Worm (Caenorhabditis elegans) whole organism, L1 larva: ENCODE measurements around the gene K01D12.15.

ENCODE experiments used
- C16A3.4 ChIP-seq: fragments of 150-350 bp; optimal IDR thresholded peaks from 2 replicates; lab custom pipeline; 2014; ENCODE audit warnings: missing biosample characterization, missing genetic modification characterization
- Y116A8C.19 ChIP-seq: sonication (generic microtip); optimal IDR thresholded peaks from 2 replicates; lab custom pipeline; 2016; ENCODE audit warnings: missing compliant biosample characterization, missing genetic modification characterization, borderline replicate concordance
- alr-1 ChIP-seq: fragments of 200-800 bp; sonication (Bioruptor generic); optimal IDR thresholded peaks from 2 replicates; lab custom pipeline; 2018; ENCODE audit warnings: borderline replicate concordance, mild to moderate bottlenecking, missing genetic modification characterization, missing compliant biosample characterization
- ceh-8 ChIP-seq: fragments of 200-800 bp; sonication (Bioruptor generic); optimal IDR thresholded peaks from 2 replicates; lab custom pipeline; 2018; ENCODE audit warnings: mild to moderate bottlenecking, missing genetic modification characterization, moderate library complexity, missing compliant biosample characterization
- ceh-90 ChIP-seq: sonication (generic microtip); optimal IDR thresholded peaks from 2 replicates; lab custom pipeline; 2016; ENCODE audit warnings: missing genetic modification characterization, missing compliant biosample characterization
- dsc-1 ChIP-seq: sonication (generic microtip); optimal IDR thresholded peaks from 2 replicates; lab custom pipeline; 2016; ENCODE audit warnings: mild to moderate bottlenecking, missing genetic modification characterization, missing compliant biosample characterization
- egl-27 ChIP-seq, 2 experiments: fragments of 150-350 bp in 1 of 2; sonication (generic microtip); optimal IDR thresholded peaks; 3 replicates each; lab custom pipeline; 2017 to 2018; ENCODE audit warnings: missing biosample characterization in 2 of 2, missing genetic modification characterization in 2 of 2, missing genetic modification reagents in 2 of 2
- elt-2 ChIP-seq: sonication (generic microtip); optimal IDR thresholded peaks from 2 replicates; lab custom pipeline; 2016; ENCODE audit warnings: missing genetic modification characterization, mild to moderate bottlenecking, inconsistent platforms, missing compliant biosample characterization, missing genetic modification reagents
- elt-3 ChIP-seq, 6 experiments: fragments of 150-350 bp in 1 of 6; sonication (generic microtip); optimal IDR thresholded peaks; 2 replicates each; lab custom pipeline; 2017 to 2018; ENCODE audit warnings: missing biosample characterization in 6 of 6, missing genetic modification characterization in 6 of 6, inconsistent platforms in 1 of 6
- fkh-10 ChIP-seq: sonication (generic microtip); optimal IDR thresholded peaks from 2 replicates; lab custom pipeline; 2017; ENCODE audit warnings: missing biosample characterization, missing genetic modification reagents, missing genetic modification characterization
- fkh-4 ChIP-seq: sonication (generic microtip); optimal IDR thresholded peaks from 2 replicates; lab custom pipeline; 2016; ENCODE audit warnings: missing compliant biosample characterization, missing genetic modification characterization, borderline replicate concordance
- fos-1 ChIP-seq: fragments of 150-350 bp; optimal IDR thresholded peaks from 2 replicates; lab custom pipeline; 2014; ENCODE audit warnings: missing biosample characterization, missing genetic modification characterization
- grh-1 ChIP-seq: fragments of 200-800 bp; sonication (Bioruptor generic); IDR thresholded peaks from 2 replicates; pipeline ENCODE4 v1.3.6; 2022; ENCODE audit warnings: missing genetic modification reagents, missing genetic modification characterization, missing compliant biosample characterization
- hlh-17 ChIP-seq: fragments of 200-800 bp; sonication (Bioruptor generic); optimal IDR thresholded peaks from 2 replicates; lab custom pipeline; 2018; ENCODE audit warnings: missing genetic modification characterization, mild to moderate bottlenecking, missing compliant biosample characterization, moderate library complexity, borderline replicate concordance
- hpl-2 ChIP-seq: fragments of 150-350 bp; optimal IDR thresholded peaks from 2 replicates; lab custom pipeline; 2014; ENCODE audit warnings: missing biosample characterization, missing genetic modification reagents, missing genetic modification characterization
- irx-1 ChIP-seq: sonication (generic microtip); optimal IDR thresholded peaks from 2 replicates; lab custom pipeline; 2016; ENCODE audit warnings: missing genetic modification characterization, missing compliant biosample characterization
- isw-1 ChIP-seq: fragments of 200-800 bp; sonication (Bioruptor generic); IDR thresholded peaks from 2 replicates; pipeline ENCODE4 v1.3.6; 2022; ENCODE audit warnings: missing genetic modification characterization, missing compliant biosample characterization
- lin-15B ChIP-seq: fragments of 150-350 bp; sonication (generic microtip); optimal IDR thresholded peaks from 3 replicates; lab custom pipeline; 2014; ENCODE audit warnings: missing biosample characterization, missing genetic modification characterization
- lin-35 ChIP-seq, 2 experiments: fragments of 150-350 bp; optimal IDR thresholded peaks; 2 replicates each; lab custom pipeline; 2014; ENCODE audit warnings: missing biosample characterization in 2 of 2, missing genetic modification characterization in 2 of 2, missing genetic modification reagents in 2 of 2
- lin-39 ChIP-seq: fragments of 150-350 bp; optimal IDR thresholded peaks from 2 replicates; lab custom pipeline; 2014; ENCODE audit warnings: missing biosample characterization, missing genetic modification reagents, missing genetic modification characterization
- mab-9 ChIP-seq: fragments of 200-800 bp; sonication (Bioruptor generic); IDR thresholded peaks from 2 replicates; pipeline ENCODE4 v1.3.6; 2022; ENCODE audit warnings: missing genetic modification reagents, missing genetic modification characterization, missing compliant biosample characterization
- mdl-1 ChIP-seq, 2 experiments: fragments of 150-350 bp; optimal IDR thresholded peaks; 2 replicates each; lab custom pipeline; 2014 to 2017; ENCODE audit warnings: missing biosample characterization in 2 of 2, missing genetic modification characterization in 2 of 2, inconsistent platforms in 1 of 2
- mef-2 ChIP-seq: fragments of 150-350 bp; optimal IDR thresholded peaks from 2 replicates; lab custom pipeline; 2014; ENCODE audit warnings: missing biosample characterization, missing genetic modification characterization
- mep-1 ChIP-seq: fragments of 150-350 bp; optimal IDR thresholded peaks from 2 replicates; lab custom pipeline; 2014; ENCODE audit warnings: missing biosample characterization, missing genetic modification characterization
- nhr-11 ChIP-seq: fragments of 150-350 bp; optimal IDR thresholded peaks from 2 replicates; lab custom pipeline; 2014; ENCODE audit warnings: missing biosample characterization, missing genetic modification characterization
- nhr-12 ChIP-seq: sonication (generic microtip); optimal IDR thresholded peaks from 2 replicates; lab custom pipeline; 2017; ENCODE audit warnings: missing biosample characterization, missing genetic modification characterization
- nhr-20 ChIP-seq: sonication (generic microtip); optimal IDR thresholded peaks from 2 replicates; lab custom pipeline; 2016; ENCODE audit warnings: mild to moderate bottlenecking, missing genetic modification characterization, missing compliant biosample characterization
- nhr-237 ChIP-seq: fragments of 150-350 bp; optimal IDR thresholded peaks from 2 replicates; lab custom pipeline; 2014; ENCODE audit warnings: missing biosample characterization, missing genetic modification characterization
- nhr-47 ChIP-seq: sonication (generic microtip); optimal IDR thresholded peaks from 2 replicates; lab custom pipeline; 2016; ENCODE audit warnings: mild to moderate bottlenecking, missing genetic modification characterization, moderate library complexity, missing compliant biosample characterization
- nhr-71 ChIP-seq: sonication (generic microtip); optimal IDR thresholded peaks from 2 replicates; lab custom pipeline; 2016; ENCODE audit warnings: mild to moderate bottlenecking, missing genetic modification characterization, moderate library complexity, missing compliant biosample characterization
- nhr-76 ChIP-seq: sonication (generic microtip); optimal IDR thresholded peaks from 2 replicates; lab custom pipeline; 2017; ENCODE audit warnings: missing biosample characterization, missing genetic modification characterization
- nhr-85 ChIP-seq: sonication (generic microtip); peaks from one replicate; lab custom pipeline; 2016; ENCODE audit warnings: missing genetic modification characterization, inconsistent platforms, missing compliant biosample characterization
- nhr-90 ChIP-seq: sonication (generic microtip); optimal IDR thresholded peaks from 2 replicates; lab custom pipeline; 2016; ENCODE audit warnings: mild to moderate bottlenecking, missing genetic modification characterization, missing compliant biosample characterization; ENCODE audit not compliant: poor library complexity
- pax-3 ChIP-seq: fragments of 200-800 bp; sonication (Bioruptor generic); optimal IDR thresholded peaks from 2 replicates; lab custom pipeline; 2018; ENCODE audit warnings: mild to moderate bottlenecking, missing genetic modification characterization, moderate library complexity, missing compliant biosample characterization
- pqm-1 ChIP-seq: sonication (generic microtip); optimal IDR thresholded peaks from 3 replicates; lab custom pipeline; 2017; ENCODE audit warnings: missing biosample characterization, missing genetic modification characterization
- skn-1 ChIP-seq: fragments of 150-350 bp; optimal IDR thresholded peaks from 2 replicates; lab custom pipeline; 2014; ENCODE audit warnings: missing biosample characterization, missing genetic modification characterization
- snpc-4 ChIP-seq: fragments of 150-350 bp; optimal IDR thresholded peaks from 2 replicates; lab custom pipeline; 2014; ENCODE audit warnings: missing biosample characterization, missing genetic modification characterization
- snu-23 ChIP-seq: sonication (generic microtip); optimal IDR thresholded peaks from 2 replicates; lab custom pipeline; 2016; ENCODE audit warnings: missing genetic modification characterization, missing compliant biosample characterization
- sox-4 ChIP-seq: sonication (generic microtip); optimal IDR thresholded peaks from 2 replicates; lab custom pipeline; 2016; ENCODE audit warnings: missing genetic modification characterization, missing compliant biosample characterization
- sptf-1 ChIP-seq: fragments of 150-350 bp; optimal IDR thresholded peaks from 2 replicates; lab custom pipeline; 2014; ENCODE audit warnings: missing biosample characterization, missing genetic modification characterization
- sup-37 ChIP-seq: fragments of 200-800 bp; sonication (Bioruptor generic); optimal IDR thresholded peaks from 2 replicates; lab custom pipeline; 2018; ENCODE audit warnings: mild to moderate bottlenecking, missing genetic modification characterization, missing compliant biosample characterization
- swsn-7 ChIP-seq: sonication (generic microtip); optimal IDR thresholded peaks from 2 replicates; lab custom pipeline; 2016; ENCODE audit warnings: missing genetic modification characterization, missing compliant biosample characterization
- tbx-2 ChIP-seq: sonication (generic microtip); optimal IDR thresholded peaks from 2 replicates; lab custom pipeline; 2016; ENCODE audit warnings: missing genetic modification characterization, missing compliant biosample characterization
- tlp-1 ChIP-seq: fragments of 150-350 bp; optimal IDR thresholded peaks from 2 replicates; lab custom pipeline; 2014; ENCODE audit warnings: missing biosample characterization, missing genetic modification characterization
- unc-86 ChIP-seq: sonication (generic microtip); optimal IDR thresholded peaks from 2 replicates; lab custom pipeline; 2016; ENCODE audit warnings: missing genetic modification characterization, missing compliant biosample characterization
- vab-15 ChIP-seq: sonication (generic microtip); optimal IDR thresholded peaks from 2 replicates; lab custom pipeline; 2017; ENCODE audit warnings: missing genotype, mild to moderate bottlenecking, missing genetic modification characterization, missing compliant biosample characterization
- xbp-1 ChIP-seq: sonication (generic microtip); optimal IDR thresholded peaks from 2 replicates; lab custom pipeline; 2016; ENCODE audit warnings: missing genetic modification characterization, missing compliant biosample characterization
- zip-4 ChIP-seq: fragments of 200-800 bp; sonication (Bioruptor generic); optimal IDR thresholded peaks from 2 replicates; lab custom pipeline; 2018; ENCODE audit warnings: mild to moderate bottlenecking, missing genetic modification characterization, moderate library complexity, missing compliant biosample characterization

Gene K01D12.15

DNA sequence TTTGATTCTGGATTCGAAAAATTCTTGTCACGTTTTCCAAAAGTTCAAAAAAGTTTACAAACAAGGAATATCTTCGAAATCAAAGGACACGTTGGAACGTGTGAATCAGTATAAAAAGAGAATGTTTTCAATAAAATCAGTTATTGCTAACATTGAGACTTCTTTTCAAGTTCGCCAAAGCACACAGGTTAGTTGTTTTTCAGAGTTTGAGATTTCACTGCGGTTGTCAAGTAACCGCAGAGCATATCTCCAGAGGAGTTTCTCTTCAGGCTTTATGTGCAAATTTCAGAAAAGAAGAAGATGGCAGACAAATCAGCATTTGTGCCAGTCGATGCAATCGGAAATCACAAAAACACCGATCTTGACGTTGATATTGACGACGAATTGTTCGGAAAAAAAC is at the start of gene K01D12.15:
TSS of gene K01D12.15 (plus strand) at position 301 of the 400 bp plus-strand sequence.
- no peak for TF ChIP-seq unc-86 (tag; lab: Kevin White, UChicago)
- TF ChIP-seq tbx-2, result no peak
- no peak for TF ChIP-seq nhr-20 (tag; lab: Kevin White, UChicago)
- TF ChIP-seq skn-1 (tag; lab: Kevin White, UChicago), result no peak

DNA sequence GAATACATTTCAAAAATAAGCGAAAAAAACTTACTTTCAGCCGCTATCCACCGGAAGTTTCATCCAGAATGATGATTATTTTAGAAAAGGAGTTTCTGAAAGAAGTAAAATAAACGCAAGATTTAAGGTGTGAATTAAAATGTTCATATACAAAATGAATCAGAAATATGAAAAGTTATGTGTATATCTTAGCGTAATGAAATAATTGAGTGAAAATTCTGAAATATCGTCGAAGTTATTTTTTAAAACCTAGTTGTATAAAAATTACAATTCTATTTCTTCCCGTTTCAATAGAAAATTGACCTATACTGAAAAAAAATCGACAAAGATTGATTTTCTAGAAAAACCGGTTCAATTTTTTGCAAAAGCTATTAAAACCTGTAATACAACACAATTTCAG is 48.4 kb upstream of the K01D12.15 start, which contains the start of gene twk-13:
TSS of gene twk-13 (minus strand) at position 101 of the 400 bp plus-strand sequence.
- TF ChIP-seq xbp-1 (no peak), snu-23 (GFP tag; lab: Kevin White, UChicago) (no peak), irx-1 (tag; lab: Kevin White, UChicago) (no peak), C16A3.4 (no peak), tbx-2 (no peak), nhr-47 (tag; lab: Kevin White, UChicago) (no peak)

DNA sequence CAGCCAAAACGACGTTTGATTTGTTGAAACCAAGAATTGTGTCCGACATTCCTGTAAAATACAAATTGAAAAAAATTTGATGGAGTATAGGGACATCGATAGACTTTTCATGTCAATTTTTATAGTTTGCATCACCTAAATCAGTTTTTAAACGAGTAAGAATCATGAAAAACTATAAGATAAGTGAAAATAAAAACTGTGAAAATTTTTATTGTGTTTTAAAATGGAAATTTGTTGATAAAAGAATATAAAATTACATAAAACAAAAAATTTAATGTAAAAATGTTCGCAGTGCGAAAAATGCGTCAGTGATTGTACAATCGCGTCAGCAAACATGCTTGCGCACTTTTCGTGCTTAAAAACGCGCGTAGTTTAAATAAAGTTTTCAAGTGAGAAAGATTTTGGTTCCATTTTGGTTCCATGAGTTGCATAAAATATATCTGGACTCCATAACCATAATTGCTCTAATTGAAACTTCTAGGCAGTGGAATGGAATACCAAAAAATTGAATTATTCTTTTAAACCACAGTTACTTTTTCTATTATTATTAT is 42.8 kb upstream of the K01D12.15 start, which contains the start of gene tomm-20:
TSS of gene tomm-20 (minus strand) at position 51 of the 551 bp plus-strand sequence.
- TF ChIP-seq fos-1 (tag; lab: Kevin White, UChicago) (peak; percentile 88), nhr-76 (tag; lab: Kevin White, UChicago) (no peak), elt-2 (tag; lab: Kevin White, UChicago) (peak; percentile 72), snpc-4 (tag; lab: Kevin White, UChicago) (peak; percentile 90), mep-1 (tag; lab: Kevin White, UChicago) (peak; percentile 99), egl-27 (tag; optimal IDR thresholded peaks at IDR 0.05; lab: Kevin White, UChicago) (no peak), zip-4 (peak; percentile 83), alr-1 (tag; lab: Kevin White, UChicago) (no peak), nhr-11 (tag; lab: Kevin White, UChicago) (peak; percentile 88), isw-1 (peak; percentile 90), mef-2 (tag; lab: Kevin White, UChicago) (peak; percentile 59), ceh-8 (peak; percentile 83), fkh-4 (peak; percentile 65), nhr-237 (peak; percentile 74), vab-15 (peak; percentile 58), fkh-10 (GFP tag; lab: Kevin White, UChicago) (peak; percentile 39), sptf-1 (tag; lab: Kevin White, UChicago) (no peak), nhr-71 (tag; lab: Kevin White, UChicago) (peak; percentile 97), tlp-1 (tag; lab: Kevin White, UChicago) (no peak), elt-3 (tag; optimal IDR thresholded peaks at IDR 0.05; lab: Kevin White, UChicago) (peak in 3 of 6 experiments; percentile 74 to 94 (median 94)), lin-39 (tag; lab: Kevin White, UChicago) (peak; percentile 95), nhr-85 (tag; lab: Kevin White, UChicago) (peak; percentile 97), dsc-1 (peak; percentile 95), pqm-1 (no peak), unc-86 (tag; lab: Kevin White, UChicago) (peak; percentile 92), pax-3 (tag; lab: Kevin White, UChicago) (peak; percentile 95), nhr-20 (tag; lab: Kevin White, UChicago) (peak; percentile 95), lin-15B (tag; lab: Kevin White, UChicago) (peak; percentile 84), ceh-90 (peak; percentile 40), Y116A8C.19 (tag; lab: Kevin White, UChicago) (no peak), sox-4 (peak; percentile 83), lin-35 (GFP tag; optimal IDR thresholded peaks at IDR 0.05; lab: Kevin White, UChicago) (peak; percentile 99), swsn-7 (tag; lab: Kevin White, UChicago) (peak; percentile 95), nhr-90 (peak; percentile 97), mdl-1 (tag; optimal IDR thresholded peaks at IDR 0.05; lab: Kevin White, UChicago) (peak in 1 of 2 experiments; percentile 78), mab-9 (GFP tag; lab: Robert Waterston, UW) (peak; percentile 89), grh-1 (GFP tag; lab: Robert Waterston, UW) (peak; percentile 93), nhr-12 (tag; lab: Kevin White, UChicago) (no peak), hlh-17 (GFP tag; lab: Kevin White, UChicago) (no peak), sup-37 (GFP tag; lab: Kevin White, UChicago) (peak; percentile 78), hpl-2 (peak; percentile 69)
